Worm (Caenorhabditis elegans) whole organism, L2 larva: Measurements from ENCODE around the gene srj-11.

ENCODE experiments used
- F13H6.1 ChIP-seq: sonication (generic microtip); optimal IDR thresholded peaks from 2 replicates; lab custom pipeline; 2016; ENCODE audit warnings: missing genetic modification characterization, missing compliant biosample characterization
- R02D3.7 ChIP-seq: fragments of 150-350 bp; optimal IDR thresholded peaks from 2 replicates; lab custom pipeline; 2014; ENCODE audit warnings: missing biosample characterization, missing genetic modification characterization
- Y55F3AM.14 ChIP-seq: fragments of 200-800 bp; sonication (Bioruptor generic); optimal IDR thresholded peaks from 2 replicates; lab custom pipeline; 2018; ENCODE audit warnings: mild to moderate bottlenecking, missing genetic modification characterization, missing compliant biosample characterization
- ZK546.5 ChIP-seq: sonication (generic microtip); optimal IDR thresholded peaks from 2 replicates; lab custom pipeline; 2017; ENCODE audit warnings: missing biosample characterization, missing genetic modification characterization
- alr-1 ChIP-seq: fragments of 150-350 bp; optimal IDR thresholded peaks from 2 replicates; lab custom pipeline; 2014; ENCODE audit warnings: missing biosample characterization, missing genetic modification characterization
- ama-1 ChIP-seq: fragments of 150-350 bp; optimal IDR thresholded peaks from 2 replicates; lab custom pipeline; 2018; ENCODE audit warnings: inconsistent platforms
- blmp-1 ChIP-seq: sonication (generic microtip); optimal IDR thresholded peaks from 2 replicates; lab custom pipeline; 2017; ENCODE audit warnings: missing genetic modification characterization, mild to moderate bottlenecking, missing compliant biosample characterization, antibody characterized with exemption, moderate library complexity; ENCODE audit not compliant: insufficient read depth
- ceh-16 ChIP-seq: fragments of 150-350 bp; optimal IDR thresholded peaks from 2 replicates; lab custom pipeline; 2014; ENCODE audit warnings: missing biosample characterization, missing genetic modification characterization
- ceh-82 ChIP-seq: fragments of 150-350 bp; optimal IDR thresholded peaks from 2 replicates; lab custom pipeline; 2014; ENCODE audit warnings: missing biosample characterization, missing genetic modification characterization
- crh-2 ChIP-seq: sonication (generic microtip); optimal IDR thresholded peaks from 2 replicates; lab custom pipeline; 2017; ENCODE audit warnings: missing biosample characterization, missing genetic modification characterization
- dmd-4 ChIP-seq: sonication (generic microtip); optimal IDR thresholded peaks from 2 replicates; lab custom pipeline; 2017; ENCODE audit warnings: missing biosample characterization, missing genetic modification characterization
- elt-1 ChIP-seq: fragments of 150-350 bp; optimal IDR thresholded peaks from 2 replicates; lab custom pipeline; 2014; ENCODE audit warnings: missing biosample characterization, missing genetic modification characterization
- elt-3 ChIP-seq: sonication (generic microtip); optimal IDR thresholded peaks from 2 replicates; lab custom pipeline; 2017; ENCODE audit warnings: missing biosample characterization, missing genetic modification characterization
- gmeb-1 ChIP-seq: fragments of 150-350 bp; optimal IDR thresholded peaks from 2 replicates; lab custom pipeline; 2014; ENCODE audit warnings: missing biosample characterization, missing genetic modification characterization
- lin-11 ChIP-seq: fragments of 150-350 bp; sonication (generic microtip); optimal IDR thresholded peaks from 2 replicates; lab custom pipeline; 2014; ENCODE audit warnings: missing biosample characterization, missing genetic modification characterization, inconsistent platforms, mixed read lengths
- lin-13 ChIP-seq: fragments of 150-350 bp; optimal IDR thresholded peaks from 2 replicates; lab custom pipeline; 2014; ENCODE audit warnings: missing biosample characterization, missing genetic modification reagents, missing genetic modification characterization
- lsy-2 ChIP-seq, 2 experiments: fragments of 150-350 bp in 1 of 2; sonication (generic microtip) in 1 of 2; optimal IDR thresholded peaks; 2 replicates each; lab custom pipeline; 2014 to 2017; ENCODE audit warnings: missing biosample characterization in 2 of 2, missing genetic modification characterization in 2 of 2
- mab-5 ChIP-seq: fragments of 150-350 bp; optimal IDR thresholded peaks from 2 replicates; lab custom pipeline; 2014; ENCODE audit warnings: missing biosample characterization, missing genetic modification characterization
- mdl-1 ChIP-seq, 2 experiments: fragments of 150-350 bp in 1 of 2; sonication (generic microtip) in 1 of 2; optimal IDR thresholded peaks; 2 replicates each; lab custom pipeline; 2017; ENCODE audit warnings: missing biosample characterization in 2 of 2, missing genetic modification characterization in 2 of 2
- nhr-11 ChIP-seq: fragments of 150-350 bp; optimal IDR thresholded peaks from 2 replicates; lab custom pipeline; 2014; ENCODE audit warnings: missing biosample characterization, missing genetic modification characterization
- nhr-12 ChIP-seq: fragments of 150-350 bp; optimal IDR thresholded peaks from 2 replicates; lab custom pipeline; 2014; ENCODE audit warnings: missing biosample characterization, missing genetic modification characterization
- nhr-129 ChIP-seq: fragments of 150-350 bp; optimal IDR thresholded peaks from 2 replicates; lab custom pipeline; 2014; ENCODE audit warnings: missing biosample characterization, missing genetic modification characterization
- nhr-237 ChIP-seq: fragments of 150-350 bp; optimal IDR thresholded peaks from 2 replicates; lab custom pipeline; 2014; ENCODE audit warnings: missing biosample characterization, missing genetic modification characterization
- nhr-25 ChIP-seq: fragments of 150-350 bp; sonication (generic microtip); optimal IDR thresholded peaks from 3 replicates; lab custom pipeline; 2014; ENCODE audit warnings: missing biosample characterization, missing genetic modification characterization
- nhr-6 ChIP-seq: fragments of 150-350 bp; optimal IDR thresholded peaks from 2 replicates; lab custom pipeline; 2014; ENCODE audit warnings: missing biosample characterization, missing genetic modification characterization
- nhr-77 ChIP-seq: fragments of 150-350 bp; optimal IDR thresholded peaks from 2 replicates; lab custom pipeline; 2014; ENCODE audit warnings: missing biosample characterization, missing genetic modification characterization
- peb-1 ChIP-seq: fragments of 150-350 bp; optimal IDR thresholded peaks from 2 replicates; lab custom pipeline; 2014; ENCODE audit warnings: missing biosample characterization, missing genetic modification characterization
- skn-1 ChIP-seq: sonication (generic microtip); optimal IDR thresholded peaks from 2 replicates; lab custom pipeline; 2017; ENCODE audit warnings: missing biosample characterization, missing genetic modification characterization
- sma-9 ChIP-seq, 2 experiments: fragments of 150-350 bp in 1 of 2; sonication (generic microtip) in 1 of 2; optimal IDR thresholded peaks; 2 replicates each; lab custom pipeline; 2014 to 2016; ENCODE audit warnings: missing genetic modification characterization in 2 of 2, mild to moderate bottlenecking in 1 of 2, missing biosample characterization in 1 of 2, missing compliant biosample characterization in 1 of 2, missing genetic modification reagents in 1 of 2, moderate library complexity in 1 of 2
- unc-55 ChIP-seq: fragments of 150-350 bp; sonication (generic microtip); optimal IDR thresholded peaks from 3 replicates; lab custom pipeline; 2014; ENCODE audit warnings: missing biosample characterization, missing genetic modification reagents, missing genetic modification characterization
- unc-62 ChIP-seq: fragments of 150-350 bp; optimal IDR thresholded peaks from 2 replicates; lab custom pipeline; 2014; ENCODE audit warnings: missing biosample characterization, missing genetic modification reagents, missing genetic modification characterization
- zag-1 ChIP-seq: fragments of 150-350 bp; optimal IDR thresholded peaks from 2 replicates; lab custom pipeline; 2014; ENCODE audit warnings: missing biosample characterization, missing genetic modification characterization
- ztf-1 ChIP-seq: fragments of 200-800 bp; sonication (Bioruptor generic); conservative IDR thresholded peaks from 2 replicates; pipeline ENCODE4 v1.3.6; 2022; ENCODE audit warnings: missing genetic modification characterization, missing compliant biosample characterization
- ztf-11 ChIP-seq: sonication (generic microtip); optimal IDR thresholded peaks from 2 replicates; lab custom pipeline; 2017; ENCODE audit warnings: missing biosample characterization, missing genetic modification characterization
- ztf-4 ChIP-seq: fragments of 150-350 bp; optimal IDR thresholded peaks from 2 replicates; lab custom pipeline; 2014; ENCODE audit warnings: missing biosample characterization, missing genetic modification characterization

The srj-11 gene

DNA sequence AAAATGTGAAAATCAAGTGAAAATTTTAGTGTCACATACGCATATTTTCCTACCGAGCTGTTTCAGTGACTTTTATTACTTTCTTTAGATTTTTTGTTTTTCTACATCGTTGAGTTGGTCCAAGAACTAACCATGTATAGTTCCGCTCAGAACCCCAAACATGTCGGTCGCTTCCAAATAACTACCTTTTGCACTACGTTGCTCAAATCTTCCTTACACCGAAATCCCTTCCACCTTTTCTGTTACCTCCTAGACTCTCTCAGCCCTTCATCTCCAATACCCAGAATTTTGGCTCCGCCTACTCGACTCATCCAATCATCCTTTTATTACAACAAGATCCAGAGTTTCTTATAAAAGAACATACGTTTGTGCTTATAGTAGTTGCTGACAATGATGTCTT is 43.4 kb downstream of the srj-11 start, which contains the start of gene F35F10.5:
F35F10.5 (plus strand) TSS at position 301 of the 400 bp plus-strand sequence.
- no peak for TF ChIP-seq lin-13 (GFP tag; lab: Kevin White, UChicago)
- no peak for TF ChIP-seq elt-1 (tag; lab: Kevin White, UChicago)
- TF ChIP-seq R02D3.7 (tag; lab: Kevin White, UChicago), result no peak
- TF ChIP-seq nhr-12 (tag; lab: Kevin White, UChicago), result no peak
- no peak for TF ChIP-seq alr-1 (tag; lab: Kevin White, UChicago)
- TF ChIP-seq unc-62 (GFP tag; lab: Kevin White, UChicago), result no peak
- no peak for TF ChIP-seq gmeb-1 (tag; lab: Kevin White, UChicago)
- no peak for TF ChIP-seq ceh-16 (tag; lab: Kevin White, UChicago)
- TF ChIP-seq zag-1 (tag; lab: Kevin White, UChicago), result no peak
- no peak for TF ChIP-seq nhr-25 (tag; lab: Kevin White, UChicago)
- no peak for TF ChIP-seq nhr-77
- TF ChIP-seq blmp-1, result no peak

ce11 chrV:3287330-3287729 is 46.1 kb downstream of the srj-11 start, which contains the start of gene F35F10.7:
TSS of gene F35F10.7 (minus strand) at chrV:3287430.
- TF ChIP-seq elt-3 (no peak), ztf-4 (no peak), gmeb-1 (tag; lab: Kevin White, UChicago) (no peak), nhr-237 (tag; lab: Kevin White, UChicago) (no peak), lin-13 (GFP tag; lab: Kevin White, UChicago) (no peak), dmd-4 (tag; lab: Kevin White, UChicago) (no peak), lin-11 (tag; lab: Kevin White, UChicago) (no peak), sma-9 (GFP tag; optimal IDR thresholded peaks at IDR 0.05; lab: Kevin White, UChicago) (no peak), sma-9 (tag; optimal IDR thresholded peaks at IDR 0.05; lab: Kevin White, UChicago) (no peak), mab-5 (tag; lab: Kevin White, UChicago) (no peak), skn-1 (tag; lab: Kevin White, UChicago) (no peak), unc-55 (GFP tag; lab: Kevin White, UChicago) (no peak), peb-1 (tag; lab: Kevin White, UChicago) (no peak), lsy-2 (tag; optimal IDR thresholded peaks at IDR 0.05; lab: Kevin White, UChicago) (no peak), nhr-11 (tag; lab: Kevin White, UChicago) (no peak), mdl-1 (tag; optimal IDR thresholded peaks at IDR 0.05; lab: Kevin White, UChicago) (no peak)

- TF ChIP-seq ZK546.5 (tag; lab: Kevin White, UChicago) (no peak), ceh-82 (tag; lab: Kevin White, UChicago) (no peak), mdl-1 (tag; optimal IDR thresholded peaks at IDR 0.05; lab: Kevin White, UChicago) (no peak), F13H6.1 (tag; lab: Kevin White, UChicago) (no peak), crh-2 (tag; lab: Kevin White, UChicago) (no peak), ztf-1 (GFP tag; lab: Robert Waterston, UW) (no peak), Y55F3AM.14 (GFP tag; lab: Kevin White, UChicago) (no peak), ztf-11 (no peak), nhr-6 (tag; lab: Kevin White, UChicago) (no peak), blmp-1 (no peak), elt-1 (tag; lab: Kevin White, UChicago) (no peak), nhr-77 (no peak), ceh-16 (tag; lab: Kevin White, UChicago) (no peak), nhr-25 (tag; lab: Kevin White, UChicago) (no peak), ama-1 (lab: Kevin White, UChicago) (no peak), nhr-11 (tag; lab: Kevin White, UChicago) (no peak), lin-11 (tag; lab: Kevin White, UChicago) (no peak), skn-1 (tag; lab: Kevin White, UChicago) (no peak)
These were observed 46.9 kb downstream of the srj-11 start for ce11 chrV:3288134-3288533.

DNA sequence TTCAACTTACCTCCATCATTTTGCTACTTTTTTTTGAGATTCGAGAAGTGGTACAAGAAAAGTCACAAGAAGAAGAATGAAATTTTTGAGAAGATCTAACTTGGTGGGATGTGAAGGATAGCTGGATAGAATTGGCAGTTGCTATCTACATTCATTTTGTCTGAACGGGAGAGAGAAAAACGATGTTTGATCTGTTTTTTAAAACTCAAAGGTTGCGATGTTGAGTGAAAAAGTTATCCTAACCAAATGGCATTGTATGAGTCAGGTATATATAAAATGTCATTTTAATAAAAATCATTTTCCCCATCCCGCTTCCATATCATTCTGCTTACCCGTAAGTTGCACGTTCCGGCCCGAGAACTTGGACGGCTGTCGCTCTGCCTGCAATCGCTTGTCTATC is 48.0 kb downstream of the srj-11 start, which contains the start of gene F35F10.6:
F35F10.6 (minus strand) TSS at position 101 of the 400 bp plus-strand sequence.
- TF ChIP-seq elt-3 (no peak), skn-1 (tag; lab: Kevin White, UChicago) (no peak), nhr-129 (tag; lab: Kevin White, UChicago) (no peak), nhr-11 (tag; lab: Kevin White, UChicago) (no peak)
